Worm (Caenorhabditis elegans) whole organism, L4/young adult: ENCODE results near the gene str-73.

Source experiments
- dao-5 ChIP-seq: sonication (generic microtip); optimal IDR thresholded peaks from 2 replicates; lab custom pipeline; 2016; ENCODE audit warnings: missing genotype, missing genetic modification characterization, moderate library complexity, missing compliant biosample characterization
- him-1 ChIP-seq: sonication (generic microtip); optimal IDR thresholded peaks from 2 replicates; lab custom pipeline; 2016; ENCODE audit warnings: missing genotype, missing genetic modification reagents, missing genetic modification characterization, missing compliant biosample characterization

ce11 chrV:16395739-16396138 lies 34.3 kb upstream of the str-73 start, which contains the start of gene F13A7.12:
- TF ChIP-seq him-1, result no peak
- no peak for TF ChIP-seq dao-5 (tag; lab: Kevin White, UChicago)
